Fruit fly (Drosophila melanogaster) ovary, adult (tissue): ENCODE measurements around the gene Nek2.
A peak's percentile ranks its signal among the peaks of the same experiment; 100 is the strongest.

Experiments
- CG17801 ChIP-seq: fragments of 200-800 bp; optimal IDR thresholded peaks from 2 replicates; lab custom pipeline; 2019; ENCODE audit warnings: missing biosample characterization, mild to moderate bottlenecking, missing genetic modification characterization, moderate library complexity; ENCODE audit not compliant: partially characterized antibody

Nek2 gene

dm6 chrX:7911983-7912630 lies 20.7 kb upstream of the Nek2 start, which contains the start of gene snz:
Gene snz, plus strand, starts transcription at chrX:7912089.
- TF ChIP-seq CG17801 (GFP tag; lab: Kevin White, UChicago): peak; percentile 43

- TF ChIP-seq CG17801 (GFP tag; lab: Kevin White, UChicago): no peak
Measured at dm6 chrX:7909482-7909881, 18.0 kb upstream of the Nek2 start.

dm6 chrX:7909069-7909389 lies 17.6 kb upstream of the Nek2 start:
- TF ChIP-seq CG17801 (GFP tag; lab: Kevin White, UChicago): no peak

dm6 chrX:7908239-7909068 lies 17.0 kb upstream of the Nek2 start, which contains the start of the genes dpr14 and spidey:
Gene dpr14, minus strand, starts transcription at chrX:7908286.
Gene spidey, plus strand, starts transcription at chrX:7908931.
- peak; percentile 85 for TF ChIP-seq CG17801 (GFP tag; lab: Kevin White, UChicago)

dm6 chrX:7901153-7902038 lies 9.9 kb upstream of the Nek2 start, which contains the start of the genes RpS6 and bys:
Gene RpS6, minus strand, starts transcription at chrX:7901331.
Gene bys, plus strand, starts transcription at chrX:7901880.
- peak; percentile 78 for TF ChIP-seq CG17801 (GFP tag; lab: Kevin White, UChicago)

- no peak for TF ChIP-seq CG17801 (GFP tag; lab: Kevin White, UChicago)
Measured at dm6 chrX:7900659-7901058, 9.2 kb upstream of the Nek2 start.

- peak; percentile 73 for TF ChIP-seq CG17801 (GFP tag; lab: Kevin White, UChicago)
Measured at dm6 chrX:7893411-7894122, 2.1 kb upstream of the Nek2 start, which contains the start of the genes CG45089, ND-MNLL and p115. Gene CG45089, minus strand, starts transcription at chrX:7893798. Gene ND-MNLL, minus strand, starts transcription at chrX:7893798. Gene p115, plus strand, starts transcription at chrX:7894031.

- peak; percentile 3 for TF ChIP-seq CG17801 (GFP tag; lab: Kevin White, UChicago)
Measured at dm6 chrX:7892539-7892899, 1.1 kb upstream of the Nek2 start.

dm6 chrX:7888386-7889024 lies 2.9 kb downstream of the Nek2 start, which contains the start of gene Acat1:
Gene Acat1, minus strand, starts transcription at chrX:7888785.
- peak; percentile 84 for TF ChIP-seq CG17801 (GFP tag; lab: Kevin White, UChicago)

- TF ChIP-seq CG17801 (GFP tag; lab: Kevin White, UChicago): no peak
Measured at dm6 chrX:7884360-7884759, 7.1 kb downstream of the Nek2 start, which contains the start of gene Ir7g. Gene Ir7g, plus strand, starts transcription at chrX:7884660.

dm6 chrX:7883926-7884325 lies 7.5 kb downstream of the Nek2 start, which contains the start of gene Ir7f:
Gene Ir7f, minus strand, starts transcription at chrX:7884026.
- TF ChIP-seq CG17801 (GFP tag; lab: Kevin White, UChicago): no peak

- TF ChIP-seq CG17801 (GFP tag; lab: Kevin White, UChicago): no peak
Measured at dm6 chrX:7881579-7881978, 9.9 kb downstream of the Nek2 start, which contains the start of gene Ir7e. Gene Ir7e, minus strand, starts transcription at chrX:7881679.

dm6 chrX:7878736-7879135 lies 12.7 kb downstream of the Nek2 start, which contains the start of gene Ir7d:
Gene Ir7d, minus strand, starts transcription at chrX:7878836.
- TF ChIP-seq CG17801 (GFP tag; lab: Kevin White, UChicago): no peak
